Worm (Caenorhabditis elegans): Measurements from ENCODE around the gene F55B11.6.

Gene F55B11.6

ce11 chrIV:14445191-14445795, 28.3 kb upstream of the F55B11.6 start (continued):
- TF ChIP-seq egl-18 (GFP tag; IDR thresholded peaks at IDR 0.05) (no peak), ztf-28 (GFP tag; IDR thresholded peaks at IDR 0.05) (no peak), fkh-3 (tag; optimal IDR thresholded peaks at IDR 0.05) (no peak), nhr-80 (tag; optimal IDR thresholded peaks at IDR 0.05) (peak; percentile 44), ceh-91 (GFP tag; IDR thresholded peaks at IDR 0.05) (no peak), Y79H2A.3 (GFP tag; conservative IDR thresholded peaks at IDR 0.05) (no peak), snpc-4 (GFP tag; optimal IDR thresholded peaks at IDR 0.05) (no peak), snpc-4 (tag; optimal IDR thresholded peaks at IDR 0.05) (peak; percentile 72 to 92 (median 84)), attf-5 (GFP tag; optimal IDR thresholded peaks at IDR 0.05) (peak; percentile 33), snpc-3.4 (tag; optimal IDR thresholded peaks at IDR 0.05) (no peak), ceh-58 (GFP tag; IDR thresholded peaks at IDR 0.05) (no peak), rcor-1 (GFP tag; IDR thresholded peaks at IDR 0.05) (no peak), lag-1 (GFP tag; IDR thresholded peaks at IDR 0.05) (no peak), hlh-26 (GFP tag; conservative IDR thresholded peaks at IDR 0.05) (no peak), ztf-18 (tag; optimal IDR thresholded peaks at IDR 0.05) (no peak), madf-10 (tag; optimal IDR thresholded peaks at IDR 0.05) (no peak), unc-62 (GFP tag; optimal IDR thresholded peaks at IDR 0.05) (no peak), ceh-79 (tag; optimal IDR thresholded peaks at IDR 0.05) (no peak), mel-28 (tag; optimal IDR thresholded peaks at IDR 0.05; ENCODE audit: borderline replicate concordance) (no peak)

ce11 chrIV:14444077-14444476, 27.0 kb upstream of the F55B11.6 start, which contains the start of gene tra-3:
TSS of gene tra-3 (minus strand) at chrIV:14444183.
- TF ChIP-seq attf-6 (GFP tag; IDR thresholded peaks at IDR 0.05) (peak; percentile 57; the same call in 1 of the 2 replicates), ztf-3 (GFP tag; optimal IDR thresholded peaks at IDR 0.05) (no peak), nfyb-1 (GFP tag; IDR thresholded peaks at IDR 0.05) (no peak), ceh-91 (GFP tag; IDR thresholded peaks at IDR 0.05) (no peak), C06A6.2 (GFP tag; conservative IDR thresholded peaks at IDR 0.05) (no peak), lsy-27 (tag; optimal IDR thresholded peaks at IDR 0.05; ENCODE audit: borderline replicate concordance, insufficient read depth) (no peak), ceh-100 (GFP tag; IDR thresholded peaks at IDR 0.05) (no peak), snpc-4 (GFP tag; optimal IDR thresholded peaks at IDR 0.05) (no peak), snpc-4 (tag; optimal IDR thresholded peaks at IDR 0.05) (peak in 3 of 4 experiments; percentile 67 to 90 (median 74))

ce11 chrIV:14437391-14437790, 20.4 kb upstream of the F55B11.6 start:
- TF ChIP-seq tlf-1 (GFP tag; optimal IDR thresholded peaks at IDR 0.05) (no peak), snpc-4 (GFP tag; optimal IDR thresholded peaks at IDR 0.05) (no peak), snpc-4 (tag; optimal IDR thresholded peaks at IDR 0.05) (peak in 1 of 4 experiments; percentile 39), attf-6 (GFP tag; IDR thresholded peaks at IDR 0.05) (peak; percentile 67)

ce11 chrIV:14435902-14436301, 18.9 kb upstream of the F55B11.6 start:
- TF ChIP-seq lin-54 (GFP tag; optimal IDR thresholded peaks at IDR 0.05) = no peak
- TF ChIP-seq ztf-25 (GFP tag; IDR thresholded peaks at IDR 0.05) = no peak
- TF ChIP-seq C17E4.6 (GFP tag; IDR thresholded peaks at IDR 0.05) = no peak
- no peak for TF ChIP-seq ets-4 (GFP tag; optimal IDR thresholded peaks at IDR 0.05)
- TF ChIP-seq madf-8 (GFP tag; conservative IDR thresholded peaks at IDR 0.05) = no peak
- TF ChIP-seq B0336.3 (GFP tag; IDR thresholded peaks at IDR 0.05) = no peak
- TF ChIP-seq ekl-4 (GFP tag; IDR thresholded peaks at IDR 0.05) = no peak
- no peak for TF ChIP-seq Y95B8A.8 (GFP tag; IDR thresholded peaks at IDR 0.05)
- no peak for TF ChIP-seq attf-5 (GFP tag; optimal IDR thresholded peaks at IDR 0.05)
- TF ChIP-seq madf-10 (tag; optimal IDR thresholded peaks at IDR 0.05) = no peak
- TF ChIP-seq lsl-1 (GFP tag; optimal IDR thresholded peaks at IDR 0.05) = no peak
- TF ChIP-seq hsf-1 (GFP tag; IDR thresholded peaks at IDR 0.05) = no peak
- TF ChIP-seq nfyb-1 (GFP tag; IDR thresholded peaks at IDR 0.05) = no peak
- no peak for TF ChIP-seq nhr-27 (tag; optimal IDR thresholded peaks at IDR 0.05)
- TF ChIP-seq egl-18 (GFP tag; IDR thresholded peaks at IDR 0.05) = no peak
- TF ChIP-seq hmg-20 (GFP tag; IDR thresholded peaks at IDR 0.05) = no peak
- TF ChIP-seq ceh-91 (GFP tag; IDR thresholded peaks at IDR 0.05) = no peak
- no peak for TF ChIP-seq Y67H2A.10 (GFP tag; conservative IDR thresholded peaks at IDR 0.05)
- no peak for TF ChIP-seq T07F8.4 (tag; optimal IDR thresholded peaks at IDR 0.05)
- TF ChIP-seq unc-62 (GFP tag; optimal IDR thresholded peaks at IDR 0.05) = no peak
